Worm (Caenorhabditis elegans) whole organism, L3 larva: Measurements from ENCODE around the gene C17G1.2.

Experiments
- ama-1 ChIP-seq: fragments of 150-350 bp; optimal IDR thresholded peaks from 2 replicates; lab custom pipeline; 2018
- ceh-28 ChIP-seq: fragments of 150-350 bp; optimal IDR thresholded peaks from 2 replicates; lab custom pipeline; 2014; ENCODE audit warnings: missing biosample characterization, missing genetic modification reagents, missing genetic modification characterization
- ceh-82 ChIP-seq: fragments of 150-350 bp; optimal IDR thresholded peaks from 2 replicates; lab custom pipeline; 2014; ENCODE audit warnings: missing biosample characterization, missing genetic modification characterization
- egl-27 ChIP-seq: sonication (generic microtip); optimal IDR thresholded peaks from 4 replicates; lab custom pipeline; 2017; ENCODE audit warnings: missing biosample characterization, missing genetic modification reagents, missing genetic modification characterization
- lin-15B ChIP-seq: fragments of 150-350 bp; optimal IDR thresholded peaks from 2 replicates; lab custom pipeline; 2014; ENCODE audit warnings: missing biosample characterization, missing genetic modification characterization
- lsy-12 ChIP-seq: sonication (generic microtip); optimal IDR thresholded peaks from 2 replicates; lab custom pipeline; 2016; ENCODE audit warnings: mild to moderate bottlenecking, missing genetic modification characterization, missing compliant biosample characterization
- mdl-1 ChIP-seq: fragments of 150-350 bp; optimal IDR thresholded peaks from 2 replicates; lab custom pipeline; 2014; ENCODE audit warnings: missing biosample characterization, missing genetic modification characterization
- nhr-11 ChIP-seq: fragments of 150-350 bp; optimal IDR thresholded peaks from 2 replicates; lab custom pipeline; 2014; ENCODE audit warnings: missing biosample characterization, missing genetic modification characterization
- nhr-237 ChIP-seq: fragments of 150-350 bp; optimal IDR thresholded peaks from 2 replicates; lab custom pipeline; 2014; ENCODE audit warnings: missing biosample characterization, missing genetic modification characterization
- nhr-76 ChIP-seq: fragments of 150-350 bp; sonication (generic microtip); optimal IDR thresholded peaks from 5 replicates; lab custom pipeline; 2014; ENCODE audit warnings: missing biosample characterization, missing genetic modification characterization
- nhr-77 ChIP-seq: fragments of 150-350 bp; optimal IDR thresholded peaks from 2 replicates; lab custom pipeline; 2014; ENCODE audit warnings: missing biosample characterization, missing genetic modification characterization
- snpc-4 ChIP-seq: fragments of 150-350 bp; optimal IDR thresholded peaks from 2 replicates; lab custom pipeline; 2014; ENCODE audit warnings: missing biosample characterization, missing genetic modification characterization
- tbx-2 ChIP-seq: sonication (generic microtip); optimal IDR thresholded peaks from 2 replicates; lab custom pipeline; 2016; ENCODE audit warnings: mild to moderate bottlenecking, missing genetic modification characterization, missing compliant biosample characterization
- zag-1 ChIP-seq: fragments of 150-350 bp; optimal IDR thresholded peaks from 2 replicates; lab custom pipeline; 2014; ENCODE audit warnings: missing biosample characterization, missing genetic modification characterization

ce11 chrX:9938537-9938936, 17.2 kb downstream of the C17G1.2 start, which contains the start of the genes C17G1.5 and C17G1.14:
- TF ChIP-seq nhr-11: no peak
- no peak for TF ChIP-seq egl-27 (tag; lab: Kevin White, UChicago)
- no peak for TF ChIP-seq mdl-1 (tag; lab: Kevin White, UChicago)
- TF ChIP-seq nhr-237 (tag; lab: Kevin White, UChicago): no peak
- TF ChIP-seq nhr-76 (tag; lab: Kevin White, UChicago): no peak
- no peak for TF ChIP-seq lsy-12 (tag; lab: Kevin White, UChicago)
- TF ChIP-seq ceh-82 (tag; lab: Kevin White, UChicago): no peak
- TF ChIP-seq tbx-2 (tag; lab: Kevin White, UChicago): no peak
- TF ChIP-seq snpc-4 (tag; lab: Kevin White, UChicago): no peak
- no peak for TF ChIP-seq zag-1
- TF ChIP-seq lin-15B: no peak
- TF ChIP-seq ceh-28 (tag; lab: Kevin White, UChicago): no peak
- TF ChIP-seq nhr-77: no peak
- no peak for TF ChIP-seq ama-1 (lab: Kevin White, UChicago)
